Fruit fly (Drosophila melanogaster): Measurements from ENCODE around the gene Cenp-C.

dm6 chr3R:8528862-8529261 is 35.0 kb upstream of the Cenp-C start, which contains the start of gene CG11741:
- TF ChIP-seq CG8478 (optimal IDR thresholded peaks at IDR 0.05), result no peak
- TF ChIP-seq CTCF (optimal IDR thresholded peaks at IDR 0.05), result no peak
